Worm (Caenorhabditis elegans): ENCODE results near the gene W03A5.2.
A peak's percentile ranks its signal among the peaks of the same experiment; 100 is the strongest.

Gene W03A5.2

DNA sequence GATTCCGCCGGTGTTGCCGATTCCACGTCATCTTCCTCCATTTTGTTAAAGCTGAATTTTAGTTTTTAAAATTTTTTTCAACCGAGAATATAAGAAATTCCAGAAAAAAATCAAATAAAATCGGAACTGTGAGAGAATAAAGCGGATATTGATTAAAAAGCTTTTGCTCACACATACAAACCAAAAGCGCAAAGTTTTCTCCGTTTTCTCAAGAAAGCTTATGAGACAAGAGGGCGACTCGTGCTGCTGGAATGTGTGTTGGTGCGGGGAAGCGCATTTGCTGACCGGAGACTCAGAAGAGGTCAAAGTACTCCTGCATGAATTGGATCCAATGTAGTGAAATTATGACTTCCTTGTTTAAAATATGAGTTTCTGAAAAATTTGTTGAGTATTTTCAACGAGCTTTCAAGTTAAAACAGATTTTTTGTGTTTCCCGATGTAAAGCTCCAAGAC, 25.9 kb upstream of the W03A5.2 start, which contains the start of gene paqr-2 (continued):
- TF ChIP-seq egl-13 (tag; optimal IDR thresholded peaks at IDR 0.05) (no peak), fkh-10 (GFP tag; optimal IDR thresholded peaks at IDR 0.05) (no peak), fos-1 (tag; optimal IDR thresholded peaks at IDR 0.05) (no peak), nhr-71 (tag; optimal IDR thresholded peaks at IDR 0.05) (peak; percentile 20), sup-37 (GFP tag; optimal IDR thresholded peaks at IDR 0.05) (no peak), lsy-2 (tag; optimal IDR thresholded peaks at IDR 0.05) (peak in 1 of 2 experiments; percentile 46), mef-2 (tag; optimal IDR thresholded peaks at IDR 0.05) (no peak), unc-62 (GFP tag; optimal IDR thresholded peaks at IDR 0.05) (no peak), fkh-4 (tag; optimal IDR thresholded peaks at IDR 0.05; ENCODE audit: borderline replicate concordance) (no peak), efl-3 (GFP tag; optimal IDR thresholded peaks at IDR 0.05) (no peak), mab-9 (GFP tag; IDR thresholded peaks at IDR 0.05) (no peak), nhr-77 (tag; optimal IDR thresholded peaks at IDR 0.05) (no peak), lin-13 (GFP tag; optimal IDR thresholded peaks at IDR 0.05) (no peak), C04F5.9 (tag; optimal IDR thresholded peaks at IDR 0.05) (no peak), sptf-1 (tag; optimal IDR thresholded peaks at IDR 0.05) (no peak), unc-86 (tag; optimal IDR thresholded peaks at IDR 0.05) (no peak), lin-35 (GFP tag; optimal IDR thresholded peaks at IDR 0.05) (peak; percentile 31 to 64), ama-1 (optimal IDR thresholded peaks at IDR 0.05) (no peak), ztf-4 (tag; optimal IDR thresholded peaks at IDR 0.05) (no peak)

ce11 chrIII:5380554-5380953, 25.3 kb upstream of the W03A5.2 start:
- no peak for TF ChIP-seq C16A3.4 (tag; optimal IDR thresholded peaks at IDR 0.05)
- TF ChIP-seq efl-1 (optimal IDR thresholded peaks at IDR 0.05) = no peak
- peak in 1 of 2 experiments; percentile 48 for TF ChIP-seq efl-1 (GFP tag; optimal IDR thresholded peaks at IDR 0.05 in 1 of 2)

DNA sequence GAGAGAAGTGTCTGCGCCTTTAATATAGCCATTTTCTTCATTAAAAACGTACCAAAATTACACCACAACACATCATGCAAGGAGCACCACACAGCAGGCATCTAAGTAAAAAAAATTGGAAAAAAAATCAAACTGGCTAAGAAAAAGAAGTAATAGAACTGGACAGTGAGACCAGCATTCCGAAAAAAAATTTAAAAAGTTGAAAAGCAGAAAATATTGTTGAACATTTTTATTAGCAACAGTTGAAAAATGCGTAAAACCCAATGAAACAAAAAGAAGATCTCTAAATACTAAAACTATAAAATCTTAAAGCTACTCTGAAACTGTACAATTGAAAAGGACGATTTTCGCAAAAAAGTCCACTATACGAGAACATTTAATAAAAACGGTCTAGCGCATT, 23.8 kb upstream of the W03A5.2 start, which contains the start of gene Y32H12A.6:
TSS of gene Y32H12A.6 (minus strand) at position 101 of the 400 bp plus-strand sequence.
- TF ChIP-seq aly-2 (tag; optimal IDR thresholded peaks at IDR 0.05) (no peak), sptf-1 (tag; optimal IDR thresholded peaks at IDR 0.05) (no peak), C34B4.2 (tag; optimal IDR thresholded peaks at IDR 0.05) (no peak), Y116A8C.19 (tag; optimal IDR thresholded peaks at IDR 0.05; ENCODE audit: borderline replicate concordance) (no peak), fkh-4 (tag; optimal IDR thresholded peaks at IDR 0.05; ENCODE audit: borderline replicate concordance) (no peak), snu-23 (GFP tag; optimal IDR thresholded peaks at IDR 0.05) (no peak), unc-98 (GFP tag; IDR thresholded peaks at IDR 0.05) (no peak), snpc-4 (tag; optimal IDR thresholded peaks at IDR 0.05) (no peak), vab-15 (tag; optimal IDR thresholded peaks at IDR 0.05) (no peak), jun-1 (tag; optimal IDR thresholded peaks at IDR 0.05) (no peak), ama-1 (optimal IDR thresholded peaks at IDR 0.05) (no peak), pag-3 (tag; optimal IDR thresholded peaks at IDR 0.05; ENCODE audit: borderline replicate concordance, insufficient read depth) (no peak), elt-3 (tag; optimal IDR thresholded peaks at IDR 0.05) (no peak), nhr-71 (tag; optimal IDR thresholded peaks at IDR 0.05) (no peak), xbp-1 (tag; optimal IDR thresholded peaks at IDR 0.05) (no peak), irx-1 (tag; optimal IDR thresholded peaks at IDR 0.05) (no peak), unc-30 (tag; optimal IDR thresholded peaks at IDR 0.05) (no peak)

DNA sequence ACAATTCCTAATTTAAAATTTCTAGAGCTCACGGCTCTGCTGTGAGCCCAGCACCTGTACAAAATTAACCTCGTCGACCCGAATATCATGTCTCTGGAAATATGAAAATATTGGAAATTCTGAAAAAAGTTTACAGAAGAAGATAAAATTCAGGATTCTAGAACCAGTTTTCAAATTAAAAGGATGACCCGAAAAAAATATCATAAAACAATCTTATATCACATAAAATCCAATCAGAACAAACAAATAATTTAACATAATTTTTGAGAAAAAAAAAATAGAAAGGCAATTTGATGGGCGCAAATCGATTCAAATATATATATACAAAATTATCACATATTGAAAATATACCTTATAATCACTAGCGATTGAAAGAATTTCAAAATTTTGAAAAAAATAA, 20.5 kb upstream of the W03A5.2 start, which contains the start of gene Y32H12A.7:
TSS of gene Y32H12A.7 (minus strand) at position 101 of the 400 bp plus-strand sequence.
- TF ChIP-seq unc-30 (tag; optimal IDR thresholded peaks at IDR 0.05) (no peak), sptf-1 (tag; optimal IDR thresholded peaks at IDR 0.05) (no peak), lin-35 (GFP tag; optimal IDR thresholded peaks at IDR 0.05) (no peak), tbx-2 (tag; optimal IDR thresholded peaks at IDR 0.05) (no peak)

DNA sequence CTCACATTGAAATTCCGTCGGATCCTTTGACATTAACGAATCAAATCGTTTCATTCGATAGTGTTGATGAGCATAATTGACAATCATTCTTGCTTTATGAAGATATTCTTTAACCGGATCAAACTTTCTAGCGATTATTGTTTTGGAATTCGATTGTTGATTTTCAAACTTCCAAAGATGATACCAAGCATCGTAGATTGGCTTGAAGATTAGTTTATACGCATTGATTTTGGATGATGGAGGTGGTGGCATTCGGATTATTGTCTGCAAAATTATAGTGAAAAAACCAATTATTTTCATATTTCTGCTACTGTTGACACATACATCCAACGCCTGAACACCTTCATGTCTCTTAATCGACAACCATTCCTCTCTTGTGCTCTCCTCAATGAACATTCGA, 17.7 kb upstream of the W03A5.2 start:
- no peak for TF ChIP-seq skn-1 (tag; optimal IDR thresholded peaks at IDR 0.05)
- no peak for TF ChIP-seq aha-1 (tag; optimal IDR thresholded peaks at IDR 0.05)
- no peak for TF ChIP-seq nhr-90 (tag; optimal IDR thresholded peaks at IDR 0.05; ENCODE audit: poor library complexity)
- TF ChIP-seq Y116A8C.19 (tag; optimal IDR thresholded peaks at IDR 0.05; ENCODE audit: borderline replicate concordance) = no peak
- TF ChIP-seq pqm-1 (tag; optimal IDR thresholded peaks at IDR 0.05) = no peak
- no peak for TF ChIP-seq dpl-1 (GFP tag; optimal IDR thresholded peaks at IDR 0.05)
- TF ChIP-seq ceh-82 (tag; optimal IDR thresholded peaks at IDR 0.05) = no peak
- no peak for TF ChIP-seq lir-3 (tag; optimal IDR thresholded peaks at IDR 0.05; ENCODE audit: poor library complexity)
- no peak for TF ChIP-seq efl-3 (GFP tag; optimal IDR thresholded peaks at IDR 0.05)
- TF ChIP-seq fkh-4 (tag; optimal IDR thresholded peaks at IDR 0.05; ENCODE audit: borderline replicate concordance) = no peak
- TF ChIP-seq tlp-1 (tag; optimal IDR thresholded peaks at IDR 0.05) = no peak
- no peak for TF ChIP-seq tbx-2 (tag; optimal IDR thresholded peaks at IDR 0.05)
- no peak for TF ChIP-seq lin-39 (tag; optimal IDR thresholded peaks at IDR 0.05)
- TF ChIP-seq lsy-2 (tag; optimal IDR thresholded peaks at IDR 0.05) = no peak
- no peak for TF ChIP-seq unc-98 (GFP tag; IDR thresholded peaks at IDR 0.05)
- TF ChIP-seq nhr-20 (tag; optimal IDR thresholded peaks at IDR 0.05) = no peak
- no peak for TF ChIP-seq ama-1 (optimal IDR thresholded peaks at IDR 0.05)
